Worm (Caenorhabditis elegans) whole organism, mixed stage, embryonic: ENCODE measurements around the gene gst-34.

ENCODE experiments used
- bed-3 ChIP-seq: fragments of 200-800 bp; sonication (Bioruptor generic); optimal IDR thresholded peaks from 3 replicates; lab custom pipeline; 2018; ENCODE audit warnings: mild to moderate bottlenecking, missing genetic modification characterization, moderate library complexity, missing compliant biosample characterization
- blmp-1 ChIP-seq: fragments of 150-350 bp; optimal IDR thresholded peaks from 2 replicates; lab custom pipeline; 2014; ENCODE audit warnings: missing biosample characterization, missing genetic modification characterization
- ceh-39 ChIP-seq: fragments of 150-350 bp; optimal IDR thresholded peaks from 2 replicates; lab custom pipeline; 2014; ENCODE audit warnings: missing biosample characterization, missing genetic modification characterization
- ceh-43 ChIP-seq: fragments of 200-800 bp; sonication (Bioruptor generic); optimal IDR thresholded peaks from 2 replicates; lab custom pipeline; 2018; ENCODE audit warnings: mild to moderate bottlenecking, missing genetic modification characterization, moderate library complexity, missing compliant biosample characterization
- ceh-83 ChIP-seq: fragments of 200-800 bp; sonication (Bioruptor generic); optimal IDR thresholded peaks from 2 replicates; lab custom pipeline; 2018; ENCODE audit warnings: mild to moderate bottlenecking, missing genetic modification characterization, missing compliant biosample characterization
- ces-1 ChIP-seq: fragments of 150-350 bp; optimal IDR thresholded peaks from 2 replicates; lab custom pipeline; 2014; ENCODE audit warnings: missing biosample characterization, missing genetic modification reagents, missing genetic modification characterization
- cnd-1 ChIP-seq: fragments of 200-800 bp; sonication (Bioruptor generic); optimal IDR thresholded peaks from 2 replicates; lab custom pipeline; 2018; ENCODE audit warnings: mild to moderate bottlenecking, missing genetic modification characterization, missing compliant biosample characterization
- elt-1 ChIP-seq: sonication (generic microtip); optimal IDR thresholded peaks from 2 replicates; lab custom pipeline; 2017; ENCODE audit warnings: missing genetic modification characterization, mild to moderate bottlenecking, missing compliant biosample characterization, antibody characterized with exemption, moderate library complexity, borderline replicate concordance; ENCODE audit not compliant: insufficient read depth
- elt-3 ChIP-seq: fragments of 150-350 bp; optimal IDR thresholded peaks from 2 replicates; lab custom pipeline; 2014; ENCODE audit warnings: missing biosample characterization, missing genetic modification characterization
- flh-1 ChIP-seq: fragments of 200-800 bp; sonication (Bioruptor generic); optimal IDR thresholded peaks from 2 replicates; lab custom pipeline; 2018; ENCODE audit warnings: mild to moderate bottlenecking, missing genetic modification characterization, moderate library complexity, missing compliant biosample characterization
- ham-2 ChIP-seq: fragments of 200-800 bp; sonication (Bioruptor generic); optimal IDR thresholded peaks from 2 replicates; lab custom pipeline; 2018; ENCODE audit warnings: mild to moderate bottlenecking, missing genetic modification characterization, missing compliant biosample characterization
- hlh-1 ChIP-seq: fragments of 150-350 bp; optimal IDR thresholded peaks from 2 replicates; lab custom pipeline; 2014; ENCODE audit warnings: missing biosample characterization, missing genetic modification reagents, missing genetic modification characterization
- lin-13 ChIP-seq: fragments of 150-350 bp; optimal IDR thresholded peaks from 2 replicates; lab custom pipeline; 2014; ENCODE audit warnings: missing biosample characterization, missing genetic modification characterization
- lsy-2 ChIP-seq: fragments of 150-350 bp; optimal IDR thresholded peaks from 2 replicates; lab custom pipeline; 2014; ENCODE audit warnings: missing biosample characterization, missing genetic modification characterization
- mab-5 ChIP-seq: fragments of 150-350 bp; optimal IDR thresholded peaks from 2 replicates; lab custom pipeline; 2014; ENCODE audit warnings: missing biosample characterization, missing genetic modification characterization
- mls-2 ChIP-seq: sonication (generic microtip); optimal IDR thresholded peaks from 2 replicates; lab custom pipeline; 2016; ENCODE audit warnings: mild to moderate bottlenecking, missing genetic modification characterization, moderate library complexity, missing compliant biosample characterization
- nhr-12 ChIP-seq: fragments of 150-350 bp; optimal IDR thresholded peaks from 2 replicates; lab custom pipeline; 2014; ENCODE audit warnings: missing biosample characterization, missing genetic modification characterization
- nhr-2 ChIP-seq: fragments of 150-350 bp; optimal IDR thresholded peaks from 2 replicates; lab custom pipeline; 2014; ENCODE audit warnings: missing biosample characterization, missing genetic modification characterization
- nhr-237 ChIP-seq: fragments of 150-350 bp; optimal IDR thresholded peaks from 2 replicates; lab custom pipeline; 2014; ENCODE audit warnings: missing biosample characterization, missing genetic modification characterization
- nhr-28 ChIP-seq: fragments of 150-350 bp; optimal IDR thresholded peaks from 2 replicates; lab custom pipeline; 2014; ENCODE audit warnings: missing biosample characterization, missing genetic modification characterization
- nhr-76 ChIP-seq: sonication (generic microtip); optimal IDR thresholded peaks from 2 replicates; lab custom pipeline; 2017; ENCODE audit warnings: missing biosample characterization, missing genetic modification characterization
- sem-2 ChIP-seq: fragments of 200-800 bp; sonication (Bioruptor generic); optimal IDR thresholded peaks from 2 replicates; lab custom pipeline; 2018; ENCODE audit warnings: mild to moderate bottlenecking, missing genetic modification characterization, missing compliant biosample characterization
- sptf-1 ChIP-seq: sonication (generic microtip); optimal IDR thresholded peaks from 2 replicates; lab custom pipeline; 2017; ENCODE audit warnings: mild to moderate bottlenecking, missing genetic modification characterization, moderate library complexity, missing compliant biosample characterization
- tbx-8 ChIP-seq: fragments of 200-800 bp; sonication (Bioruptor generic); optimal IDR thresholded peaks from 2 replicates; lab custom pipeline; 2018; ENCODE audit warnings: mild to moderate bottlenecking, missing genetic modification characterization, moderate library complexity, missing compliant biosample characterization
- unc-120 ChIP-seq: sonication (generic microtip); optimal IDR thresholded peaks from 2 replicates; lab custom pipeline; 2017; ENCODE audit warnings: missing genetic modification characterization, missing compliant biosample characterization; ENCODE audit not compliant: poor library complexity, severe bottlenecking
- unc-39 ChIP-seq: fragments of 150-350 bp; optimal IDR thresholded peaks from 2 replicates; lab custom pipeline; 2014; ENCODE audit warnings: missing biosample characterization, missing genetic modification characterization
- zip-8 ChIP-seq: fragments of 150-350 bp; optimal IDR thresholded peaks from 2 replicates; lab custom pipeline; 2014; ENCODE audit warnings: missing biosample characterization, missing genetic modification characterization

The gst-34 gene

ce11 chrII:15193961-15194360 is 10.9 kb upstream of the gst-34 start:
- TF ChIP-seq cnd-1 (tag; lab: Kevin White, UChicago) (no peak), hlh-1 (tag; lab: Kevin White, UChicago) (peak; percentile 55), nhr-76 (no peak), ceh-43 (no peak), nhr-2 (tag; lab: Kevin White, UChicago) (no peak), ceh-83 (GFP tag; lab: Kevin White, UChicago) (no peak), unc-120 (peak; percentile 3), lin-13 (tag; lab: Kevin White, UChicago) (no peak), unc-39 (tag; lab: Kevin White, UChicago) (no peak)
- TF ChIP-seq, all 35 proteins: peak for 2

- no peak for TF ChIP-seq elt-3 (tag; lab: Kevin White, UChicago)
- TF ChIP-seq bed-3 (GFP tag; lab: Kevin White, UChicago): no peak
- no peak for TF ChIP-seq nhr-28 (tag; lab: Kevin White, UChicago)
- no peak for TF ChIP-seq nhr-237 (tag; lab: Kevin White, UChicago)
- no peak for TF ChIP-seq sem-2 (GFP tag; lab: Kevin White, UChicago)
- TF ChIP-seq ceh-83 (GFP tag; lab: Kevin White, UChicago): no peak
- no peak for TF ChIP-seq ces-1
- no peak for TF ChIP-seq lin-13 (tag; lab: Kevin White, UChicago)
- TF ChIP-seq zip-8 (tag; lab: Kevin White, UChicago): no peak
- no peak for TF ChIP-seq mab-5 (tag; lab: Kevin White, UChicago)
These were observed 7.9 kb upstream of the gst-34 start for ce11 chrII:15190971-15191370.

ce11 chrII:15189956-15190355 is 6.9 kb upstream of the gst-34 start:
- peak; percentile 18 for TF ChIP-seq ces-1
- no peak for TF ChIP-seq mab-5 (tag; lab: Kevin White, UChicago)

ce11 chrII:15185289-15185688 is 2.2 kb upstream of the gst-34 start, which contains the start of gene gst-35:
Gene gst-35 (minus strand): TSS chrII:15185389.
- TF ChIP-seq nhr-2 (tag; lab: Kevin White, UChicago) (no peak), bed-3 (GFP tag; lab: Kevin White, UChicago) (no peak), elt-1 (tag; lab: Kevin White, UChicago) (no peak), zip-8 (tag; lab: Kevin White, UChicago) (no peak), lin-13 (tag; lab: Kevin White, UChicago) (no peak), ham-2 (GFP tag; lab: Kevin White, UChicago) (no peak)

ce11 chrII:15178494-15178893 is 4.5 kb downstream of the gst-34 start, which contains the start of gene gst-32:
Gene gst-32 (minus strand): TSS chrII:15178594.
- TF ChIP-seq unc-120 (no peak), cnd-1 (tag; lab: Kevin White, UChicago) (no peak), nhr-237 (tag; lab: Kevin White, UChicago) (no peak), nhr-76 (no peak), bed-3 (GFP tag; lab: Kevin White, UChicago) (no peak), ceh-43 (no peak)

- TF ChIP-seq sptf-1 (tag; lab: Kevin White, UChicago): no peak
These were observed 7.4 kb downstream of the gst-34 start, which contains the start of gene Y53F4B.36 for ce11 chrII:15175643-15176042. Gene Y53F4B.36 (plus strand): TSS chrII:15175943.

- TF ChIP-seq ceh-39 (no peak), blmp-1 (no peak), ceh-43 (no peak), nhr-237 (tag; lab: Kevin White, UChicago) (no peak), lsy-2 (tag; lab: Kevin White, UChicago) (no peak), nhr-76 (no peak), ham-2 (GFP tag; lab: Kevin White, UChicago) (no peak), nhr-12 (no peak), sptf-1 (tag; lab: Kevin White, UChicago) (no peak), tbx-8 (no peak), flh-1 (no peak), mls-2 (tag; lab: Kevin White, UChicago) (no peak)
These were observed 8.0 kb downstream of the gst-34 start, which contains the start of gene gst-31 for ce11 chrII:15174915-15175548. Gene gst-31 (minus strand): TSS chrII:15174965.
